Worm (Caenorhabditis elegans): ENCODE results near the gene F09E5.12.

The F09E5.12 gene

DNA sequence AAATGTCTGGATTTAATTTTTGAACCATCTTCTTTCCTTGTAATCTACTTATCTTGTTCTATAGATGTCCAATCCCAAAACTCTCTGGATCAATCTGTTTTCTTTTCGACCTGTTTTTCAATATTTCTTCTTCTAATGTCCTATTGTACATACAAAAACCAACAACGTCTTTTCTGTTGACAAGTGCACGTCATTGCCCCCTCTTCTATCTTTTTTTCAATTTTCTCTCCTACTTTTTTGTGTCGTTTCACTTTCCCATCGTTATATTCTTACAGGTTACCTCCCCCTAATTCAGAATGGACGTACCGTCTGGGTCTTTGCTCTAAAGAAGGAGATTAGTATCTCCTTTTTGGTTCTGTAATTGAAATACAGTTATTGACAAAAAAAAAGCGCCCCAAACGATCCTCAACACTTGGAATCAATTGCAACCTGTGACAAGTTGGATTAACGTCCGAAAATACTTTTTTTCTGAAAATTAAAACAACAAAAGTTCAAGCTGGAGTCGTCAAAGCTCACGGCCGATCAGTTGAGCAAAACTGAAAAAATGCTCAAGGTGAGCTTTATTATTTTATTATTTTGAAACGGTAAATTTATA, 47.7 kb downstream of the F09E5.12 start, which contains the start of gene vhp-1:
Gene vhp-1 (plus strand): TSS at position 545 of the 595 bp plus-strand sequence.
- TF ChIP-seq pha-4 (GFP tag; IDR thresholded peaks at IDR 0.05) (no peak), pha-4 (tag; optimal IDR thresholded peaks at IDR 0.05) (peak; percentile 15), hlh-11 (tag; optimal IDR thresholded peaks at IDR 0.05) (peak; percentile 26), daf-16 (GFP tag; optimal IDR thresholded peaks at IDR 0.05) (no peak), daf-16 (tag; optimal IDR thresholded peaks at IDR 0.05) (peak; percentile 20), nhr-28 (tag; optimal IDR thresholded peaks at IDR 0.05) (peak; percentile 32), snpc-1.2 (GFP tag; IDR thresholded peaks at IDR 0.05) (no peak), nhr-10 (tag; optimal IDR thresholded peaks at IDR 0.05) (no peak)

DNA sequence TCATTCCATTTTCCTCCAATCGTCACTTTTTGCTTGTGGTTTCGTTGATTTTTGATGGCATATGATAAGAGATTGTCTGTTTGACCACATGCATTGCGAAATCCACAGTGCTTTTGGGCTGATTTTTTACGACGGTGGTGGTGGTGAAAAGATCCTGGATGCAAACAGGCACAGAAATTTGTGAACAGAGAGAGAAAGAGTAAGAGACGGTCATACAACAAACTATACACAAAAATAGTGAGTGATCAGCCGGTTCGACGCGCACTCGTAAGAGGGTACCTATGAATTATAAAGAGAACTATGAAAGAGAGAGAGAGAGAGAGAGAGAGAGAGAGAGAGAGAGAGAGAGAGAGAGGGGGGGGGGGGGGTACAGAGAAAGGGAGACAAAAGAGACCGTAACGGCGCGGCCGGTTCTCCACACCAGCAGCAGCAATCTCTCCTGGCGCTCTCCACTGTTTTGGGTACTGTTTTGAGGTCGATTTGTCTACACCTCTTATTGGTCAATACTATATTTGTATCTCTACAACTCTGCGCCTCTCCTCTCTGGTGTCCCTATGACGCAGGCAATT, 48.7 kb downstream of the F09E5.12 start:
- TF ChIP-seq nhr-28 (tag; optimal IDR thresholded peaks at IDR 0.05) (peak; percentile 66), arid-1 (GFP tag; conservative IDR thresholded peaks at IDR 0.05) (no peak), R02D3.7 (tag; optimal IDR thresholded peaks at IDR 0.05) (no peak), mep-1 (tag; optimal IDR thresholded peaks at IDR 0.05) (peak; percentile 69), dmd-9 (GFP tag; IDR thresholded peaks at IDR 0.05) (no peak), aha-1 (tag) (peak; percentile 27), hlh-11 (tag; optimal IDR thresholded peaks at IDR 0.05) (peak; percentile 94), daf-19 (GFP tag; conservative IDR thresholded peaks at IDR 0.05) (no peak), ceh-32 (tag; optimal IDR thresholded peaks at IDR 0.05; ENCODE audit: poor library complexity) (no peak), nhr-48 (tag; optimal IDR thresholded peaks at IDR 0.05) (peak; percentile 96), madf-9 (GFP tag; conservative IDR thresholded peaks at IDR 0.05) (no peak), lin-1 (GFP tag; IDR thresholded peaks at IDR 0.05) (no peak), ama-1 (optimal IDR thresholded peaks at IDR 0.05) (no peak), aly-2 (tag; optimal IDR thresholded peaks at IDR 0.05) (no peak), lin-13 (GFP tag; optimal IDR thresholded peaks at IDR 0.05) (peak; percentile 11), unc-130 (GFP tag; optimal IDR thresholded peaks at IDR 0.05) (no peak), zip-11 (GFP tag; IDR thresholded peaks at IDR 0.05) (no peak), ceh-62 (tag; optimal IDR thresholded peaks at IDR 0.05) (no peak), vab-7 (GFP tag; IDR thresholded peaks at IDR 0.05) (no peak), daf-8 (GFP tag; IDR thresholded peaks at IDR 0.05) (no peak), nhr-10 (tag; optimal IDR thresholded peaks at IDR 0.05) (no peak), hmg-1.1 (GFP tag; IDR thresholded peaks at IDR 0.05) (peak; percentile 50; the same call in 1 of the 2 replicates), mdl-1 (tag; optimal IDR thresholded peaks at IDR 0.05) (peak in 1 of 2 experiments; percentile 41), lir-3 (tag; optimal IDR thresholded peaks at IDR 0.05) (no peak), gei-8 (GFP tag; optimal IDR thresholded peaks at IDR 0.05) (peak; percentile 64), ceh-44 (GFP tag; IDR thresholded peaks at IDR 0.05) (no peak), lin-38 (GFP tag; IDR thresholded peaks at IDR 0.05) (no peak), ZK337.2 (GFP tag; IDR thresholded peaks at IDR 0.05) (no peak), Y105C5A.15 (GFP tag; IDR thresholded peaks at IDR 0.05) (no peak), nhr-42 (GFP tag; IDR thresholded peaks at IDR 0.05) (0 out of 2 replicates have a peak, but pooled peaks have one; percentile 15), nhr-76 (tag; optimal IDR thresholded peaks at IDR 0.05) (no peak), F49E8.2 (tag; optimal IDR thresholded peaks at IDR 0.05; ENCODE audit: borderline replicate concordance) (no peak), attf-4 (tag; optimal IDR thresholded peaks at IDR 0.05) (no peak), set-16 (GFP tag; IDR thresholded peaks at IDR 0.05) (peak; percentile 98), ces-1 (GFP tag; optimal IDR thresholded peaks at IDR 0.05) (no peak), ceh-82 (tag; optimal IDR thresholded peaks at IDR 0.05) (no peak), skn-1 (tag; optimal IDR thresholded peaks at IDR 0.05) (no peak), nhr-25 (tag; optimal IDR thresholded peaks at IDR 0.05; ENCODE audit: borderline replicate concordance, insufficient read depth) (peak; percentile 70), T26A8.4 (GFP tag; IDR thresholded peaks at IDR 0.05) (0 out of 2 replicates have a peak, but pooled peaks have one; percentile 60), daf-16 (GFP tag; optimal IDR thresholded peaks at IDR 0.05) (no peak), daf-16 (tag; optimal IDR thresholded peaks at IDR 0.05) (peak; percentile 54), dmd-8 (GFP tag; IDR thresholded peaks at IDR 0.05) (no peak), dpl-1 (GFP tag; optimal IDR thresholded peaks at IDR 0.05) (no peak), Y48G9A.11 (GFP tag; IDR thresholded peaks at IDR 0.05) (no peak), egl-43 (GFP tag; IDR thresholded peaks at IDR 0.05) (no peak; the same call in 1 of the 2 replicates)
